Worm (Caenorhabditis elegans) whole organism, L1 larva: Measurements from ENCODE around the gene T28A11.3.
A peak's percentile ranks its signal among the peaks of the same experiment; 100 is the strongest.

ENCODE experiments used
- C16A3.4 ChIP-seq: fragments of 150-350 bp; optimal IDR thresholded peaks from 2 replicates; lab custom pipeline; 2014; ENCODE audit warnings: missing biosample characterization, missing genetic modification characterization
- C34B4.2 ChIP-seq: sonication (generic microtip); optimal IDR thresholded peaks from 2 replicates; lab custom pipeline; 2017; ENCODE audit warnings: mild to moderate bottlenecking, missing genetic modification characterization, missing compliant biosample characterization
- Y116A8C.19 ChIP-seq: sonication (generic microtip); optimal IDR thresholded peaks from 2 replicates; lab custom pipeline; 2016; ENCODE audit warnings: missing compliant biosample characterization, missing genetic modification characterization, borderline replicate concordance
- aha-1 ChIP-seq: fragments of 150-350 bp; optimal IDR thresholded peaks from 2 replicates; lab custom pipeline; 2014; ENCODE audit warnings: missing biosample characterization, missing genetic modification characterization
- aly-2 ChIP-seq: fragments of 150-350 bp; optimal IDR thresholded peaks from 2 replicates; lab custom pipeline; 2014; ENCODE audit warnings: missing biosample characterization, missing genetic modification characterization
- ama-1 ChIP-seq: fragments of 150-350 bp; optimal IDR thresholded peaks from 2 replicates; lab custom pipeline; 2014
- blmp-1 ChIP-seq: fragments of 150-350 bp; optimal IDR thresholded peaks from 2 replicates; lab custom pipeline; 2014; ENCODE audit warnings: missing biosample characterization, missing genetic modification characterization
- ceh-63 ChIP-seq: fragments of 200-800 bp; sonication (Bioruptor generic); optimal IDR thresholded peaks from 2 replicates; lab custom pipeline; 2018; ENCODE audit warnings: mild to moderate bottlenecking, missing genetic modification characterization, missing compliant biosample characterization
- ceh-8 ChIP-seq: fragments of 200-800 bp; sonication (Bioruptor generic); optimal IDR thresholded peaks from 2 replicates; lab custom pipeline; 2018; ENCODE audit warnings: mild to moderate bottlenecking, missing genetic modification characterization, moderate library complexity, missing compliant biosample characterization
- ceh-88 ChIP-seq: fragments of 200-800 bp; sonication (Bioruptor generic); IDR thresholded peaks from 2 replicates; pipeline ENCODE4 v1.3.6; 2022; ENCODE audit warnings: missing genetic modification characterization, missing compliant biosample characterization
- ceh-90 ChIP-seq: sonication (generic microtip); optimal IDR thresholded peaks from 2 replicates; lab custom pipeline; 2016; ENCODE audit warnings: missing genetic modification characterization, missing compliant biosample characterization
- dsc-1 ChIP-seq: sonication (generic microtip); optimal IDR thresholded peaks from 2 replicates; lab custom pipeline; 2016; ENCODE audit warnings: mild to moderate bottlenecking, missing genetic modification characterization, missing compliant biosample characterization
- fkh-10 ChIP-seq: sonication (generic microtip); optimal IDR thresholded peaks from 2 replicates; lab custom pipeline; 2017; ENCODE audit warnings: missing biosample characterization, missing genetic modification reagents, missing genetic modification characterization
- fkh-8 ChIP-seq: sonication (generic microtip); optimal IDR thresholded peaks from 2 replicates; lab custom pipeline; 2016; ENCODE audit warnings: mild to moderate bottlenecking, missing genetic modification characterization, missing compliant biosample characterization
- fos-1 ChIP-seq: fragments of 150-350 bp; optimal IDR thresholded peaks from 2 replicates; lab custom pipeline; 2014; ENCODE audit warnings: missing biosample characterization, missing genetic modification characterization
- grh-1 ChIP-seq: fragments of 200-800 bp; sonication (Bioruptor generic); IDR thresholded peaks from 2 replicates; pipeline ENCODE4 v1.3.6; 2022; ENCODE audit warnings: missing genetic modification reagents, missing genetic modification characterization, missing compliant biosample characterization
- isw-1 ChIP-seq: fragments of 200-800 bp; sonication (Bioruptor generic); IDR thresholded peaks from 2 replicates; pipeline ENCODE4 v1.3.6; 2022; ENCODE audit warnings: missing genetic modification characterization, missing compliant biosample characterization
- jun-1 ChIP-seq: fragments of 150-350 bp; optimal IDR thresholded peaks from 2 replicates; lab custom pipeline; 2014; ENCODE audit warnings: missing biosample characterization, missing genetic modification reagents, missing genetic modification characterization
- lin-14 ChIP-seq: fragments of 200-800 bp; sonication (Bioruptor generic); optimal IDR thresholded peaks from 2 replicates; lab custom pipeline; 2018; ENCODE audit warnings: mild to moderate bottlenecking, missing genetic modification characterization, moderate library complexity, missing compliant biosample characterization
- lin-35 ChIP-seq, 2 experiments: fragments of 150-350 bp; optimal IDR thresholded peaks; 2 replicates each; lab custom pipeline; 2014; ENCODE audit warnings: missing biosample characterization in 2 of 2, missing genetic modification characterization in 2 of 2, missing genetic modification reagents in 2 of 2
- lir-3 ChIP-seq: sonication (generic microtip); optimal IDR thresholded peaks from 2 replicates; lab custom pipeline; 2016; ENCODE audit warnings: mild to moderate bottlenecking, missing genetic modification characterization, moderate library complexity, missing compliant biosample characterization; ENCODE audit not compliant: poor library complexity
- mab-9 ChIP-seq: fragments of 200-800 bp; sonication (Bioruptor generic); IDR thresholded peaks from 2 replicates; pipeline ENCODE4 v1.3.6; 2022; ENCODE audit warnings: missing genetic modification reagents, missing genetic modification characterization, missing compliant biosample characterization
- mef-2 ChIP-seq: fragments of 150-350 bp; optimal IDR thresholded peaks from 2 replicates; lab custom pipeline; 2014; ENCODE audit warnings: missing biosample characterization, missing genetic modification characterization
- nhr-12 ChIP-seq: sonication (generic microtip); optimal IDR thresholded peaks from 2 replicates; lab custom pipeline; 2017; ENCODE audit warnings: missing biosample characterization, missing genetic modification characterization
- nhr-19 ChIP-seq: fragments of 200-800 bp; sonication (Bioruptor generic); conservative IDR thresholded peaks from 2 replicates; pipeline ENCODE4 v1.3.6; 2022; ENCODE audit warnings: missing genetic modification characterization, missing compliant biosample characterization
- nhr-47 ChIP-seq: sonication (generic microtip); optimal IDR thresholded peaks from 2 replicates; lab custom pipeline; 2016; ENCODE audit warnings: mild to moderate bottlenecking, missing genetic modification characterization, moderate library complexity, missing compliant biosample characterization
- nhr-71 ChIP-seq: sonication (generic microtip); optimal IDR thresholded peaks from 2 replicates; lab custom pipeline; 2016; ENCODE audit warnings: mild to moderate bottlenecking, missing genetic modification characterization, moderate library complexity, missing compliant biosample characterization
- nhr-76 ChIP-seq: sonication (generic microtip); optimal IDR thresholded peaks from 2 replicates; lab custom pipeline; 2017; ENCODE audit warnings: missing biosample characterization, missing genetic modification characterization
- nhr-84 ChIP-seq: sonication (generic microtip); optimal IDR thresholded peaks from 2 replicates; lab custom pipeline; 2017; ENCODE audit warnings: missing biosample characterization, missing genetic modification characterization
- pag-3 ChIP-seq: sonication (generic microtip); optimal IDR thresholded peaks from 2 replicates; lab custom pipeline; 2017; ENCODE audit warnings: missing genetic modification characterization, mild to moderate bottlenecking, missing compliant biosample characterization, antibody characterized with exemption, borderline replicate concordance; ENCODE audit not compliant: insufficient read depth
- pax-3 ChIP-seq: fragments of 200-800 bp; sonication (Bioruptor generic); optimal IDR thresholded peaks from 2 replicates; lab custom pipeline; 2018; ENCODE audit warnings: mild to moderate bottlenecking, missing genetic modification characterization, moderate library complexity, missing compliant biosample characterization
- rnt-1 ChIP-seq: sonication (generic microtip); optimal IDR thresholded peaks from 2 replicates; lab custom pipeline; 2016; ENCODE audit warnings: mild to moderate bottlenecking, missing genetic modification characterization, moderate library complexity, missing compliant biosample characterization
- snpc-4 ChIP-seq: fragments of 150-350 bp; optimal IDR thresholded peaks from 2 replicates; lab custom pipeline; 2014; ENCODE audit warnings: missing biosample characterization, missing genetic modification characterization
- sptf-1 ChIP-seq: fragments of 150-350 bp; optimal IDR thresholded peaks from 2 replicates; lab custom pipeline; 2014; ENCODE audit warnings: missing biosample characterization, missing genetic modification characterization
- sup-37 ChIP-seq: fragments of 200-800 bp; sonication (Bioruptor generic); optimal IDR thresholded peaks from 2 replicates; lab custom pipeline; 2018; ENCODE audit warnings: mild to moderate bottlenecking, missing genetic modification characterization, missing compliant biosample characterization
- swsn-7 ChIP-seq: sonication (generic microtip); optimal IDR thresholded peaks from 2 replicates; lab custom pipeline; 2016; ENCODE audit warnings: missing genetic modification characterization, missing compliant biosample characterization
- unc-130 ChIP-seq: fragments of 150-350 bp; optimal IDR thresholded peaks from 2 replicates; lab custom pipeline; 2017; ENCODE audit warnings: missing biosample characterization, missing genetic modification characterization, inconsistent platforms
- unc-30 ChIP-seq: sonication (generic microtip); optimal IDR thresholded peaks from 2 replicates; lab custom pipeline; 2017; ENCODE audit warnings: missing biosample characterization, missing genetic modification characterization
- unc-86 ChIP-seq: sonication (generic microtip); optimal IDR thresholded peaks from 2 replicates; lab custom pipeline; 2016; ENCODE audit warnings: missing genetic modification characterization, missing compliant biosample characterization
- vab-15 ChIP-seq: sonication (generic microtip); optimal IDR thresholded peaks from 2 replicates; lab custom pipeline; 2017; ENCODE audit warnings: missing genotype, mild to moderate bottlenecking, missing genetic modification characterization, missing compliant biosample characterization
- zip-4 ChIP-seq: fragments of 200-800 bp; sonication (Bioruptor generic); optimal IDR thresholded peaks from 2 replicates; lab custom pipeline; 2018; ENCODE audit warnings: mild to moderate bottlenecking, missing genetic modification characterization, moderate library complexity, missing compliant biosample characterization
- ztf-11 ChIP-seq, 2 experiments: sonication (generic microtip); optimal IDR thresholded peaks; 2 replicates each; lab custom pipeline; 2016 to 2017; ENCODE audit warnings: missing genetic modification characterization in 2 of 2, missing biosample characterization in 1 of 2, missing compliant biosample characterization in 1 of 2
- ztf-4 ChIP-seq: fragments of 150-350 bp; optimal IDR thresholded peaks from 2 replicates; lab custom pipeline; 2014; ENCODE audit warnings: missing biosample characterization, missing genetic modification characterization

The T28A11.3 gene

ce11 chrV:3281523-3281922 is 6.4 kb downstream of the T28A11.3 start, which contains the start of gene T28A11.25:
T28A11.25 (plus strand) TSS chrV:3281823.
- no peak for TF ChIP-seq ceh-8 (GFP tag; lab: Kevin White, UChicago)
- TF ChIP-seq rnt-1 (tag; lab: Kevin White, UChicago), result peak; percentile 16
- TF ChIP-seq unc-86, result no peak
- no peak for TF ChIP-seq swsn-7 (tag; lab: Kevin White, UChicago)
- no peak for TF ChIP-seq nhr-76 (tag; lab: Kevin White, UChicago)
- TF ChIP-seq aly-2 (tag; lab: Kevin White, UChicago), result no peak
- no peak for TF ChIP-seq unc-30 (tag; lab: Kevin White, UChicago)
- TF ChIP-seq, all 84 proteins: peak for 1

ce11 chrV:3282957-3283356 is 7.8 kb downstream of the T28A11.3 start, which contains the start of gene str-64:
str-64 (plus strand) TSS chrV:3283257.
- TF ChIP-seq ceh-63 (GFP tag; lab: Kevin White, UChicago) (no peak), nhr-84 (tag; lab: Kevin White, UChicago) (no peak), sptf-1 (tag; lab: Kevin White, UChicago) (no peak), sup-37 (no peak), lir-3 (tag; lab: Kevin White, UChicago) (no peak), lin-14 (GFP tag; lab: Kevin White, UChicago) (no peak), pax-3 (tag; lab: Kevin White, UChicago) (no peak), snpc-4 (no peak), aha-1 (tag; lab: Kevin White, UChicago) (no peak), swsn-7 (tag; lab: Kevin White, UChicago) (no peak), C34B4.2 (tag; lab: Kevin White, UChicago) (no peak), pag-3 (tag; lab: Kevin White, UChicago) (no peak), ceh-90 (no peak), dsc-1 (tag; lab: Kevin White, UChicago) (no peak), unc-130 (tag; lab: Kevin White, UChicago) (no peak), grh-1 (no peak)

- TF ChIP-seq fos-1 (tag; lab: Kevin White, UChicago) (no peak), unc-86 (no peak), lin-14 (GFP tag; lab: Kevin White, UChicago) (no peak), Y116A8C.19 (tag; lab: Kevin White, UChicago) (no peak), lin-35 (GFP tag; optimal IDR thresholded peaks at IDR 0.05; lab: Kevin White, UChicago) (no peak), ceh-88 (GFP tag; lab: Robert Waterston, UW) (no peak), C16A3.4 (tag; lab: Kevin White, UChicago) (no peak), aha-1 (tag; lab: Kevin White, UChicago) (no peak), sptf-1 (tag; lab: Kevin White, UChicago) (no peak), mab-9 (no peak), blmp-1 (tag; lab: Kevin White, UChicago) (no peak), aly-2 (tag; lab: Kevin White, UChicago) (no peak), ceh-8 (GFP tag; lab: Kevin White, UChicago) (no peak), sup-37 (no peak), nhr-71 (tag; lab: Kevin White, UChicago) (no peak), nhr-19 (no peak)
- TF ChIP-seq, all 84 proteins: peak for 0
Measured at ce11 chrV:3284629-3285028, 9.5 kb downstream of the T28A11.3 start, which contains the start of gene F35F10.5. F35F10.5 (plus strand) TSS chrV:3284929.

DNA sequence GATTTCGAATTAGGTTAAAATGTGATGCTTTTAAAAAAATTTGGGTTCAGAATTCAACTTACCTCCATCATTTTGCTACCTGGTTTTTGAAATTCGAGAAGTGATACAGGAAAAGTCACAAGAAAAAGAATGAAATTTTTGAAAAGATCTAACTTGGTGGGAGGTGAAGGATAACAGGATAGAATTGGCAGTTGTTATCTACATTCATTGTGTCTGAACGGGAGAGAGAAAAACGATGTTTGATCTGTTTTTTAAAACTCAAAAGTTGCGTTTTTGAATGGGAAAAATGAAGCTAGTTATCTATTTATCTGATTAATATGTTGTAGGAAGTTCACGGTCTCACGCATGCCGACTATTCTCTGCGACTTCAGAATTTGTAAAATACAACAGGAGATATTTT is 12.2 kb downstream of the T28A11.3 start, which contains the start of gene F35F10.7:
Gene F35F10.7 (minus strand): TSS at position 101 of the 400 bp plus-strand sequence.
- TF ChIP-seq ama-1 (lab: Kevin White, UChicago) (no peak), pax-3 (tag; lab: Kevin White, UChicago) (no peak), aly-2 (tag; lab: Kevin White, UChicago) (no peak), ztf-4 (tag; lab: Kevin White, UChicago) (no peak), nhr-12 (tag; lab: Kevin White, UChicago) (no peak), rnt-1 (tag; lab: Kevin White, UChicago) (no peak), zip-4 (GFP tag; lab: Kevin White, UChicago) (no peak), ztf-11 (tag; optimal IDR thresholded peaks at IDR 0.05; lab: Kevin White, UChicago) (no peak), fkh-10 (GFP tag; lab: Kevin White, UChicago) (no peak), fkh-8 (no peak), isw-1 (GFP tag; lab: Robert Waterston, UW) (no peak), mef-2 (tag; lab: Kevin White, UChicago) (no peak), ceh-88 (GFP tag; lab: Robert Waterston, UW) (no peak), jun-1 (no peak), fos-1 (tag; lab: Kevin White, UChicago) (no peak), nhr-47 (tag; lab: Kevin White, UChicago) (no peak), unc-86 (no peak), vab-15 (no peak)
